Worm (Caenorhabditis elegans) whole organism, early embryonic: ENCODE measurements around the gene ZK105.8.

Experiments
- B0310.2 ChIP-seq: sonication (generic microtip); optimal IDR thresholded peaks from 2 replicates; lab custom pipeline; 2016; ENCODE audit warnings: mild to moderate bottlenecking, missing genetic modification characterization, missing compliant biosample characterization
- F13C5.2 ChIP-seq: sonication (generic microtip); optimal IDR thresholded peaks from 2 replicates; lab custom pipeline; 2017; ENCODE audit warnings: mild to moderate bottlenecking, missing genetic modification characterization, inconsistent platforms, missing compliant biosample characterization
- aly-1 ChIP-seq: sonication (generic microtip); optimal IDR thresholded peaks from 2 replicates; lab custom pipeline; 2016; ENCODE audit warnings: missing genetic modification characterization, missing compliant biosample characterization
- ama-1 ChIP-seq: fragments of 150-350 bp; optimal IDR thresholded peaks from 2 replicates; lab custom pipeline; 2014
- ceh-13 ChIP-seq: fragments of 200-800 bp; sonication (Bioruptor generic); optimal IDR thresholded peaks from 2 replicates; lab custom pipeline; 2018; ENCODE audit warnings: mild to moderate bottlenecking, missing genetic modification characterization, missing compliant biosample characterization
- ceh-36 ChIP-seq: sonication (generic microtip); optimal IDR thresholded peaks from 2 replicates; lab custom pipeline; 2016; ENCODE audit warnings: missing genetic modification characterization, inconsistent platforms, missing compliant biosample characterization
- ets-7 ChIP-seq: sonication (generic microtip); optimal IDR thresholded peaks from 2 replicates; lab custom pipeline; 2016; ENCODE audit warnings: missing genotype, missing genetic modification characterization, missing compliant biosample characterization
- flt-1 ChIP-seq: fragments of 200-800 bp; sonication (Bioruptor generic); IDR thresholded peaks from 2 replicates; pipeline ENCODE4 v1.3.6; 2022; ENCODE audit warnings: missing genetic modification characterization, missing compliant biosample characterization
- hmbx-1 ChIP-seq: sonication (generic microtip); optimal IDR thresholded peaks from 2 replicates; lab custom pipeline; 2016; ENCODE audit warnings: mild to moderate bottlenecking, missing genetic modification characterization, missing compliant biosample characterization
- hmg-4 ChIP-seq: fragments of 200-800 bp; sonication (Bioruptor generic); optimal IDR thresholded peaks from 2 replicates; lab custom pipeline; 2018; ENCODE audit warnings: mild to moderate bottlenecking, missing genetic modification characterization, missing compliant biosample characterization
- hnd-1 ChIP-seq: sonication (generic microtip); optimal IDR thresholded peaks from 2 replicates; lab custom pipeline; 2016; ENCODE audit warnings: missing genetic modification characterization, missing compliant biosample characterization
- pes-1 ChIP-seq: fragments of 200-800 bp; sonication (Bioruptor generic); IDR thresholded peaks from 2 replicates; pipeline ENCODE4 v1.3.6; 2022; ENCODE audit warnings: missing genetic modification reagents, missing genetic modification characterization, missing compliant biosample characterization
- scrt-1 ChIP-seq: fragments of 200-800 bp; sonication (Bioruptor generic); IDR thresholded peaks from 2 replicates; pipeline ENCODE4 v1.3.6; 2022; ENCODE audit warnings: missing genetic modification characterization, missing compliant biosample characterization
- sea-1 ChIP-seq: fragments of 200-800 bp; sonication (Bioruptor generic); conservative IDR thresholded peaks from 2 replicates; pipeline ENCODE4 v1.3.6; 2022; ENCODE audit warnings: missing genetic modification characterization, missing compliant biosample characterization
- tbx-11 ChIP-seq: fragments of 200-800 bp; sonication (Bioruptor generic); IDR thresholded peaks from 2 replicates; pipeline ENCODE4 v1.3.6; 2022; ENCODE audit warnings: missing genetic modification characterization, missing compliant biosample characterization
- tbx-37 ChIP-seq: fragments of 200-800 bp; sonication (Bioruptor generic); conservative IDR thresholded peaks from 2 replicates; pipeline ENCODE4 v1.3.6; 2022; ENCODE audit warnings: missing genetic modification reagents, missing genetic modification characterization, missing compliant biosample characterization
- tra-4 ChIP-seq: sonication (generic microtip); optimal IDR thresholded peaks from 2 replicates; lab custom pipeline; 2017; ENCODE audit warnings: missing genetic modification characterization, missing compliant biosample characterization

The ZK105.8 gene

ce11 chrV:7723967-7724544 lies at the start of gene ZK105.8, which contains the start of gene ZK105.6:
Gene ZK105.8, plus strand, starts transcription at chrV:7724494.
Gene ZK105.6, minus strand, starts transcription at chrV:7724067.
- TF ChIP-seq ceh-36, result no peak
- TF ChIP-seq scrt-1, result no peak
- TF ChIP-seq aly-1 (tag; lab: Kevin White, UChicago), result no peak
- TF ChIP-seq hmbx-1 (tag; lab: Kevin White, UChicago), result no peak
- TF ChIP-seq ama-1 (lab: Kevin White, UChicago), result no peak
- no peak for TF ChIP-seq hnd-1 (tag; lab: Kevin White, UChicago)
- TF ChIP-seq flt-1 (GFP tag; lab: Robert Waterston, UW), result no peak
- TF ChIP-seq pes-1, result no peak
- no peak for TF ChIP-seq ets-7 (tag; lab: Kevin White, UChicago)
- no peak for TF ChIP-seq tra-4 (tag; lab: Kevin White, UChicago)
- no peak for TF ChIP-seq sea-1 (GFP tag; lab: Robert Waterston, UW)
- TF ChIP-seq tbx-37 (GFP tag; lab: Robert Waterston, UW), result no peak
- TF ChIP-seq F13C5.2 (tag; lab: Kevin White, UChicago), result no peak
- no peak for TF ChIP-seq hmg-4 (GFP tag; lab: Kevin White, UChicago)
- no peak for TF ChIP-seq tbx-11 (GFP tag; lab: Robert Waterston, UW)
- no peak for TF ChIP-seq B0310.2 (tag; lab: Kevin White, UChicago)
- no peak for TF ChIP-seq ceh-13 (GFP tag; lab: Kevin White, UChicago)

- no peak for TF ChIP-seq B0310.2 (tag; lab: Kevin White, UChicago)
- TF ChIP-seq hnd-1 (tag; lab: Kevin White, UChicago), result no peak
- no peak for TF ChIP-seq pes-1
- no peak for TF ChIP-seq tbx-37 (GFP tag; lab: Robert Waterston, UW)
- no peak for TF ChIP-seq scrt-1
- no peak for TF ChIP-seq ceh-36
- no peak for TF ChIP-seq aly-1 (tag; lab: Kevin White, UChicago)
- TF ChIP-seq ceh-13 (GFP tag; lab: Kevin White, UChicago), result no peak
Observed at ce11 chrV:7675904-7676303, 48.4 kb upstream of the ZK105.8 start, which contains the start of gene C12D5.3. Gene C12D5.3, plus strand, starts transcription at chrV:7676204.

- TF ChIP-seq ets-7 (tag; lab: Kevin White, UChicago), result no peak
- TF ChIP-seq ama-1 (lab: Kevin White, UChicago), result no peak
- TF ChIP-seq B0310.2 (tag; lab: Kevin White, UChicago), result no peak
- no peak for TF ChIP-seq sea-1 (GFP tag; lab: Robert Waterston, UW)
- no peak for TF ChIP-seq scrt-1
- TF ChIP-seq F13C5.2 (tag; lab: Kevin White, UChicago), result no peak
- no peak for TF ChIP-seq ceh-13 (GFP tag; lab: Kevin White, UChicago)
- TF ChIP-seq tbx-37 (GFP tag; lab: Robert Waterston, UW), result no peak
- TF ChIP-seq hnd-1 (tag; lab: Kevin White, UChicago), result no peak
Observed at ce11 chrV:7681388-7681787, 42.9 kb upstream of the ZK105.8 start, which contains the start of gene cyp-33A1. Gene cyp-33A1, minus strand, starts transcription at chrV:7681459.

ce11 chrV:7683907-7684655 lies 40.2 kb upstream of the ZK105.8 start, which contains the start of gene sre-11:
Gene sre-11, minus strand, starts transcription at chrV:7683957.
- no peak for TF ChIP-seq hmbx-1 (tag; lab: Kevin White, UChicago)
- TF ChIP-seq aly-1 (tag; lab: Kevin White, UChicago), result no peak
- TF ChIP-seq pes-1, result no peak
- no peak for TF ChIP-seq sea-1 (GFP tag; lab: Robert Waterston, UW)
- TF ChIP-seq hmg-4 (GFP tag; lab: Kevin White, UChicago), result no peak
- TF ChIP-seq B0310.2 (tag; lab: Kevin White, UChicago), result no peak
- TF ChIP-seq ceh-36, result no peak
- TF ChIP-seq scrt-1, result no peak
- TF ChIP-seq flt-1 (GFP tag; lab: Robert Waterston, UW), result no peak
- no peak for TF ChIP-seq ama-1 (lab: Kevin White, UChicago)
- TF ChIP-seq tbx-37 (GFP tag; lab: Robert Waterston, UW), result no peak
- no peak for TF ChIP-seq ceh-13 (GFP tag; lab: Kevin White, UChicago)
- no peak for TF ChIP-seq tra-4 (tag; lab: Kevin White, UChicago)
- no peak for TF ChIP-seq tbx-11 (GFP tag; lab: Robert Waterston, UW)
- TF ChIP-seq F13C5.2 (tag; lab: Kevin White, UChicago), result no peak
- TF ChIP-seq ets-7 (tag; lab: Kevin White, UChicago), result no peak

ce11 chrV:7686189-7686588 lies 38.1 kb upstream of the ZK105.8 start, which contains the start of the genes nhr-94 and nhr-152:
Gene nhr-94, minus strand, starts transcription at chrV:7686335.
Gene nhr-152, plus strand, starts transcription at chrV:7686350.
- TF ChIP-seq ama-1 (lab: Kevin White, UChicago) (no peak), tra-4 (tag; lab: Kevin White, UChicago) (no peak), B0310.2 (tag; lab: Kevin White, UChicago) (no peak), ets-7 (tag; lab: Kevin White, UChicago) (no peak), flt-1 (GFP tag; lab: Robert Waterston, UW) (no peak), sea-1 (GFP tag; lab: Robert Waterston, UW) (no peak), tbx-11 (GFP tag; lab: Robert Waterston, UW) (no peak), F13C5.2 (tag; lab: Kevin White, UChicago) (no peak), hmbx-1 (tag; lab: Kevin White, UChicago) (no peak)

ce11 chrV:7689888-7690287 lies 34.4 kb upstream of the ZK105.8 start, which contains the start of gene C12D5.9:
Gene C12D5.9, minus strand, starts transcription at chrV:7689988.
- no peak for TF ChIP-seq pes-1
- no peak for TF ChIP-seq F13C5.2 (tag; lab: Kevin White, UChicago)

ce11 chrV:7690637-7691036 lies 33.7 kb upstream of the ZK105.8 start:
- TF ChIP-seq aly-1 (tag; lab: Kevin White, UChicago), result no peak
- TF ChIP-seq hmbx-1 (tag; lab: Kevin White, UChicago), result no peak
- TF ChIP-seq F13C5.2 (tag; lab: Kevin White, UChicago), result no peak
- TF ChIP-seq tra-4 (tag; lab: Kevin White, UChicago), result no peak
- no peak for TF ChIP-seq sea-1 (GFP tag; lab: Robert Waterston, UW)
- no peak for TF ChIP-seq ceh-13 (GFP tag; lab: Kevin White, UChicago)
- no peak for TF ChIP-seq B0310.2 (tag; lab: Kevin White, UChicago)
- TF ChIP-seq ceh-36, result no peak
- TF ChIP-seq pes-1, result no peak
- no peak for TF ChIP-seq hnd-1 (tag; lab: Kevin White, UChicago)
- TF ChIP-seq tbx-37 (GFP tag; lab: Robert Waterston, UW), result no peak
- no peak for TF ChIP-seq tbx-11 (GFP tag; lab: Robert Waterston, UW)
- TF ChIP-seq scrt-1, result no peak
- TF ChIP-seq hmg-4 (GFP tag; lab: Kevin White, UChicago), result no peak
- TF ChIP-seq flt-1 (GFP tag; lab: Robert Waterston, UW), result no peak
- no peak for TF ChIP-seq ets-7 (tag; lab: Kevin White, UChicago)
- no peak for TF ChIP-seq ama-1 (lab: Kevin White, UChicago)
